Worm (Caenorhabditis elegans) whole organism, L2 larva: ENCODE data around the gene tsp-1.

Experiments used
- blmp-1 ChIP-seq: sonication (generic microtip); optimal IDR thresholded peaks from 2 replicates; lab custom pipeline; 2017; ENCODE audit warnings: missing genetic modification characterization, mild to moderate bottlenecking, missing compliant biosample characterization, antibody characterized with exemption, moderate library complexity; ENCODE audit not compliant: insufficient read depth
- nhr-25 ChIP-seq: fragments of 150-350 bp; sonication (generic microtip); optimal IDR thresholded peaks from 3 replicates; lab custom pipeline; 2014; ENCODE audit warnings: missing biosample characterization, missing genetic modification characterization

- no peak for TF ChIP-seq nhr-25 (tag; lab: Kevin White, UChicago)
- no peak for TF ChIP-seq blmp-1 (tag; lab: Kevin White, UChicago)
These were observed 44.3 kb upstream of the tsp-1 start for ce11 chrIII:8283525-8283924.
